Fruit fly (Drosophila melanogaster) whole organism, prepupa: Measurements from ENCODE around the gene CG13364.
"Not testable (repeated sequence)": the region's sequence is repeated elsewhere in the genome, so short reads cannot be mapped to it uniquely, and the experiment has no call there.

ENCODE experiments used
- CG15336 ChIP-seq: fragments of 200-800 bp; sonication (Bioruptor generic); IDR thresholded peaks from 2 replicates; pipeline ENCODE4 v1.3.6; 2022; ENCODE audit warnings: missing biosample characterization, missing genetic modification characterization
- CG6276 ChIP-seq: fragments of 200-800 bp; sonication (Bioruptor generic); optimal IDR thresholded peaks from 2 replicates; lab custom pipeline; 2017; ENCODE audit warnings: missing biosample characterization, mild to moderate bottlenecking, missing genetic modification characterization
- Sox102F ChIP-seq: fragments of 200-800 bp; sonication (Bioruptor generic); optimal IDR thresholded peaks from 2 replicates; lab custom pipeline; 2016; ENCODE audit warnings: missing biosample characterization, mild to moderate bottlenecking, missing genetic modification characterization
- dsx ChIP-seq: fragments of 200-800 bp; optimal IDR thresholded peaks from 3 replicates; lab custom pipeline; 2019; ENCODE audit warnings: missing biosample characterization, mild to moderate bottlenecking, missing genetic modification characterization, moderate library complexity; ENCODE audit not compliant: poor library complexity, severe bottlenecking
- lz ChIP-seq: fragments of 200-800 bp; sonication (Bioruptor generic); optimal IDR thresholded peaks from 3 replicates; lab custom pipeline; 2016; ENCODE audit warnings: missing biosample characterization, missing genetic modification characterization

DNA sequence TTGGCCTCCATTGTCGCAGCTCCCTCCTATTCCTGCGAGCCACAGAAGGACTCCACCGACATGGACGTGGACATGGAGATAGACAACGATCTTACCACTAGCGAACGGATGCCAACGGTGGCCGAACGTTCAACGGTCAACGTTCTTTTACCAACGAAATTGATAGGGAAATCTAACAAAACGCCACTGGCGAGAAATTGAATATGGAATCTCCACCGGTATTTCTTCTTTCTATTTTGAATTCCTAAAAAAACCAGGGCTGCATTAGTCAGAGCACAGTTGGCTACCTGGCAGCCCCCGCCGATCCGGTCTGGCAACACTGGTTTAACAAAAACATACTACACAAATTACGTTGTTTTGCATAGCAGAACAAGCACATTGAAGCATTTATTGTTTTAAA is 19.5 kb upstream of the CG13364 start, which contains the start of gene CG13367:
- not testable (repeated sequence) for TF ChIP-seq CG6276 (GFP tag; lab: Kevin White, UChicago); Sox102F (GFP tag; lab: Kevin White, UChicago); dsx (GFP tag; lab: Kevin White, UChicago); lz; CG15336 (GFP tag; lab: Robert Waterston, UW)
